Worm (Caenorhabditis elegans) whole organism, late embryonic: ENCODE measurements around the gene Y38E10A.22.

Source experiments
- C38D4.7 ChIP-seq: fragments of 200-800 bp; sonication (Bioruptor generic); optimal IDR thresholded peaks from 2 replicates; lab custom pipeline; 2018; ENCODE audit warnings: mild to moderate bottlenecking, missing genetic modification characterization, moderate library complexity, missing compliant biosample characterization
- F13H6.1 ChIP-seq: sonication (generic microtip); optimal IDR thresholded peaks from 2 replicates; lab custom pipeline; 2016; ENCODE audit warnings: missing genetic modification characterization, missing compliant biosample characterization
- K02D7.2 ChIP-seq: sonication (generic microtip); optimal IDR thresholded peaks from 2 replicates; lab custom pipeline; 2017; ENCODE audit warnings: mild to moderate bottlenecking, missing genetic modification characterization, missing compliant biosample characterization
- T23F11.4 ChIP-seq: fragments of 200-800 bp; sonication (Bioruptor generic); optimal IDR thresholded peaks from 2 replicates; lab custom pipeline; 2018; ENCODE audit warnings: mild to moderate bottlenecking, missing genetic modification characterization, missing compliant biosample characterization
- ceh-14 ChIP-seq: sonication (generic microtip); optimal IDR thresholded peaks from 2 replicates; lab custom pipeline; 2016; ENCODE audit warnings: missing genotype, missing genetic modification characterization, missing compliant biosample characterization
- ceh-18 ChIP-seq: sonication (generic microtip); optimal IDR thresholded peaks from 2 replicates; lab custom pipeline; 2016; ENCODE audit warnings: missing genetic modification characterization, missing compliant biosample characterization
- ceh-2 ChIP-seq: sonication (generic microtip); optimal IDR thresholded peaks from 2 replicates; lab custom pipeline; 2016; ENCODE audit warnings: missing genotype, missing genetic modification characterization, missing compliant biosample characterization
- ceh-22 ChIP-seq: sonication (generic microtip); optimal IDR thresholded peaks from 2 replicates; lab custom pipeline; 2017; ENCODE audit warnings: missing biosample characterization, missing genetic modification characterization
- ceh-31 ChIP-seq: sonication (generic microtip); optimal IDR thresholded peaks from 2 replicates; lab custom pipeline; 2016; ENCODE audit warnings: missing genetic modification characterization, missing compliant biosample characterization
- ceh-34 ChIP-seq: sonication (generic microtip); optimal IDR thresholded peaks from 2 replicates; lab custom pipeline; 2016; ENCODE audit warnings: mild to moderate bottlenecking, missing genetic modification characterization, missing compliant biosample characterization
- ceh-45 ChIP-seq: fragments of 200-800 bp; sonication (Bioruptor generic); IDR thresholded peaks from 2 replicates; pipeline ENCODE4 v1.3.6; 2022; ENCODE audit warnings: missing genetic modification reagents, missing genetic modification characterization, missing compliant biosample characterization
- ceh-6 ChIP-seq: fragments of 200-800 bp; sonication (Bioruptor generic); optimal IDR thresholded peaks from 2 replicates; lab custom pipeline; 2018; ENCODE audit warnings: mild to moderate bottlenecking, missing genetic modification characterization, missing compliant biosample characterization
- dmd-4 ChIP-seq: sonication (generic microtip); optimal IDR thresholded peaks from 2 replicates; lab custom pipeline; 2016; ENCODE audit warnings: borderline replicate concordance, missing genetic modification characterization, missing compliant biosample characterization
- dve-1 ChIP-seq: sonication (generic microtip); optimal IDR thresholded peaks from 2 replicates; lab custom pipeline; 2017; ENCODE audit warnings: antibody characterized with exemption, mild to moderate bottlenecking, missing genetic modification characterization, missing compliant biosample characterization
- elt-2 ChIP-seq: sonication (generic microtip); optimal IDR thresholded peaks from 2 replicates; lab custom pipeline; 2016; ENCODE audit warnings: missing genetic modification reagents, missing genetic modification characterization, missing compliant biosample characterization
- elt-4 ChIP-seq: sonication (generic microtip); optimal IDR thresholded peaks from 2 replicates; lab custom pipeline; 2016; ENCODE audit warnings: missing genetic modification characterization, missing compliant biosample characterization
- ets-4 ChIP-seq: sonication (generic microtip); optimal IDR thresholded peaks from 2 replicates; lab custom pipeline; 2016; ENCODE audit warnings: missing genetic modification characterization, missing compliant biosample characterization
- hlh-15 ChIP-seq: sonication (generic microtip); optimal IDR thresholded peaks from 2 replicates; lab custom pipeline; 2016; ENCODE audit warnings: missing genetic modification characterization, missing compliant biosample characterization
- hlh-8 ChIP-seq: sonication (generic microtip); optimal IDR thresholded peaks from 2 replicates; lab custom pipeline; 2016; ENCODE audit warnings: missing genotype, missing genetic modification characterization, missing compliant biosample characterization
- lim-6 ChIP-seq: sonication (generic microtip); optimal IDR thresholded peaks from 2 replicates; lab custom pipeline; 2016; ENCODE audit warnings: missing genetic modification characterization, missing compliant biosample characterization
- lin-11 ChIP-seq: fragments of 200-800 bp; sonication (Bioruptor generic); optimal IDR thresholded peaks from 2 replicates; lab custom pipeline; 2018; ENCODE audit warnings: mild to moderate bottlenecking, missing genetic modification characterization, missing compliant biosample characterization
- madf-2 ChIP-seq: sonication (generic microtip); optimal IDR thresholded peaks from 2 replicates; lab custom pipeline; 2017; ENCODE audit warnings: missing genetic modification characterization, missing compliant biosample characterization
- mec-3 ChIP-seq: sonication (generic microtip); optimal IDR thresholded peaks from 2 replicates; lab custom pipeline; 2016; ENCODE audit warnings: borderline replicate concordance, missing genetic modification characterization, missing compliant biosample characterization
- npax-4 ChIP-seq: sonication (generic microtip); optimal IDR thresholded peaks from 2 replicates; lab custom pipeline; 2016; ENCODE audit warnings: missing genetic modification characterization, missing compliant biosample characterization
- odd-2 ChIP-seq: sonication (generic microtip); optimal IDR thresholded peaks from 2 replicates; lab custom pipeline; 2017; ENCODE audit warnings: antibody characterized with exemption, mild to moderate bottlenecking, missing genetic modification characterization, missing compliant biosample characterization
- pax-1 ChIP-seq: fragments of 150-350 bp; optimal IDR thresholded peaks from 2 replicates; lab custom pipeline; 2014; ENCODE audit warnings: missing biosample characterization, missing genetic modification characterization
- pha-2 ChIP-seq: sonication (generic microtip); optimal IDR thresholded peaks from 2 replicates; lab custom pipeline; 2017; ENCODE audit warnings: mild to moderate bottlenecking, missing genetic modification characterization, missing compliant biosample characterization
- pros-1 ChIP-seq: fragments of 150-350 bp; optimal IDR thresholded peaks from 2 replicates; lab custom pipeline; 2014; ENCODE audit warnings: missing biosample characterization, missing genetic modification reagents, missing genetic modification characterization
- rnt-1 ChIP-seq: sonication (generic microtip); optimal IDR thresholded peaks from 2 replicates; lab custom pipeline; 2016; ENCODE audit warnings: missing genetic modification characterization, missing compliant biosample characterization
- sox-2 ChIP-seq: fragments of 200-800 bp; sonication (Bioruptor generic); IDR thresholded peaks from 2 replicates; pipeline ENCODE4 v1.3.6; 2022; ENCODE audit warnings: missing genetic modification reagents, missing genetic modification characterization, missing compliant biosample characterization
- tbx-2 ChIP-seq: sonication (generic microtip); optimal IDR thresholded peaks from 2 replicates; lab custom pipeline; 2016; ENCODE audit warnings: missing genetic modification characterization, missing compliant biosample characterization
- unc-42 ChIP-seq: sonication (generic microtip); optimal IDR thresholded peaks from 2 replicates; lab custom pipeline; 2016; ENCODE audit warnings: missing genotype, missing genetic modification characterization, missing compliant biosample characterization
- unc-55 ChIP-seq: sonication (generic microtip); optimal IDR thresholded peaks from 2 replicates; lab custom pipeline; 2017; ENCODE audit warnings: missing biosample characterization, missing genetic modification reagents, missing genetic modification characterization
- unc-86 ChIP-seq: sonication (generic microtip); optimal IDR thresholded peaks from 2 replicates; lab custom pipeline; 2016; ENCODE audit warnings: missing genetic modification characterization, missing compliant biosample characterization
- zip-5 ChIP-seq: sonication (generic microtip); optimal IDR thresholded peaks from 2 replicates; lab custom pipeline; 2016; ENCODE audit warnings: missing genetic modification characterization, missing compliant biosample characterization

Y38E10A.22 gene

ce11 chrII:12659676-12660371 is 17.8 kb downstream of the Y38E10A.22 start:
- TF ChIP-seq hlh-8 (tag; lab: Kevin White, UChicago): peak; percentile 80
- no peak for TF ChIP-seq sox-2 (GFP tag; lab: Robert Waterston, UW)
- TF ChIP-seq ceh-18 (tag; lab: Kevin White, UChicago): peak; percentile 73
- no peak for TF ChIP-seq hlh-15 (tag; lab: Kevin White, UChicago)
- TF ChIP-seq ceh-45: no peak
- no peak for TF ChIP-seq odd-2 (tag; lab: Kevin White, UChicago)
- no peak for TF ChIP-seq K02D7.2
- no peak for TF ChIP-seq unc-86 (tag; lab: Kevin White, UChicago)
- TF ChIP-seq F13H6.1: no peak
- peak; percentile 81 for TF ChIP-seq dve-1 (tag; lab: Kevin White, UChicago)
- TF ChIP-seq ceh-22 (tag; lab: Kevin White, UChicago): no peak
- TF ChIP-seq pha-2 (tag; lab: Kevin White, UChicago): no peak
- TF ChIP-seq T23F11.4: no peak
- TF ChIP-seq unc-42 (tag; lab: Kevin White, UChicago): peak; percentile 47
- TF ChIP-seq tbx-2 (tag; lab: Kevin White, UChicago): no peak
- TF ChIP-seq pros-1 (tag; lab: Kevin White, UChicago): no peak
- peak; percentile 36 for TF ChIP-seq ceh-31 (tag; lab: Kevin White, UChicago)
- TF ChIP-seq rnt-1 (tag; lab: Kevin White, UChicago): peak; percentile 24
- TF ChIP-seq ceh-6 (GFP tag; lab: Kevin White, UChicago): no peak

- TF ChIP-seq ceh-6 (GFP tag; lab: Kevin White, UChicago): no peak
- TF ChIP-seq unc-55 (GFP tag; lab: Kevin White, UChicago): no peak
- TF ChIP-seq npax-4 (tag; lab: Kevin White, UChicago): no peak
- no peak for TF ChIP-seq madf-2 (tag; lab: Kevin White, UChicago)
- no peak for TF ChIP-seq pax-1 (tag; lab: Kevin White, UChicago)
- no peak for TF ChIP-seq elt-4 (tag; lab: Kevin White, UChicago)
- TF ChIP-seq ceh-14 (tag; lab: Kevin White, UChicago): no peak
- no peak for TF ChIP-seq elt-2 (tag; lab: Kevin White, UChicago)
- no peak for TF ChIP-seq ets-4 (tag; lab: Kevin White, UChicago)
- TF ChIP-seq unc-86 (tag; lab: Kevin White, UChicago): no peak
These were observed 19.2 kb downstream of the Y38E10A.22 start for ce11 chrII:12658409-12658808.

ce11 chrII:12657620-12658019 is 20.0 kb downstream of the Y38E10A.22 start:
- TF ChIP-seq ceh-14 (tag; lab: Kevin White, UChicago) (peak; percentile 63), lim-6 (tag; lab: Kevin White, UChicago) (no peak), C38D4.7 (GFP tag; lab: Kevin White, UChicago) (no peak)

ce11 chrII:12655816-12656215 is 21.8 kb downstream of the Y38E10A.22 start:
- TF ChIP-seq npax-4 (tag; lab: Kevin White, UChicago): no peak
- no peak for TF ChIP-seq ceh-34 (tag; lab: Kevin White, UChicago)
- TF ChIP-seq ets-4 (tag; lab: Kevin White, UChicago): no peak
- no peak for TF ChIP-seq hlh-8 (tag; lab: Kevin White, UChicago)
- TF ChIP-seq T23F11.4: no peak
- no peak for TF ChIP-seq unc-55 (GFP tag; lab: Kevin White, UChicago)
- TF ChIP-seq C38D4.7 (GFP tag; lab: Kevin White, UChicago): no peak
- TF ChIP-seq dmd-4: no peak
- TF ChIP-seq lin-11 (tag; lab: Kevin White, UChicago): no peak
- no peak for TF ChIP-seq rnt-1 (tag; lab: Kevin White, UChicago)
- TF ChIP-seq ceh-2: no peak
- no peak for TF ChIP-seq zip-5 (tag; lab: Kevin White, UChicago)
- no peak for TF ChIP-seq mec-3
- TF ChIP-seq elt-2 (tag; lab: Kevin White, UChicago): no peak
